Worm (Caenorhabditis elegans) whole organism, young adult: ENCODE data around the gene clec-88.
A peak's percentile ranks its signal among the peaks of the same experiment; 100 is the strongest.

Experiments used
- F22D6.2 ChIP-seq: sonication (generic microtip); optimal IDR thresholded peaks from 2 replicates; lab custom pipeline; 2016; ENCODE audit warnings: mild to moderate bottlenecking, missing genetic modification characterization, missing compliant biosample characterization
- F23B12.7 ChIP-seq: sonication (generic microtip); optimal IDR thresholded peaks from 2 replicates; lab custom pipeline; 2017; ENCODE audit warnings: missing genetic modification characterization, mild to moderate bottlenecking, missing compliant biosample characterization, antibody characterized with exemption, moderate library complexity; ENCODE audit not compliant: insufficient read depth
- F37B4.10 ChIP-seq: fragments of 200-800 bp; sonication (Bioruptor generic); IDR thresholded peaks from 2 replicates; pipeline ENCODE4 v1.3.6; 2022; ENCODE audit warnings: missing genetic modification characterization, missing compliant biosample characterization
- F57A8.1 ChIP-seq: fragments of 200-800 bp; sonication (Bioruptor generic); optimal IDR thresholded peaks from 2 replicates; lab custom pipeline; 2018; ENCODE audit warnings: mild to moderate bottlenecking, missing genetic modification characterization, moderate library complexity, missing compliant biosample characterization
- Y67H2A.10 ChIP-seq: fragments of 200-800 bp; sonication (Bioruptor generic); conservative IDR thresholded peaks from 2 replicates; pipeline ENCODE4 v1.3.6; 2022; ENCODE audit warnings: missing genetic modification reagents, missing genetic modification characterization, missing compliant biosample characterization
- Y79H2A.3 ChIP-seq: fragments of 200-800 bp; sonication (Bioruptor generic); conservative IDR thresholded peaks from 2 replicates; pipeline ENCODE4 v1.3.6; 2022; ENCODE audit warnings: missing genetic modification reagents, missing genetic modification characterization, missing compliant biosample characterization
- aptf-3 ChIP-seq: fragments of 200-800 bp; sonication (Bioruptor generic); IDR thresholded peaks from 2 replicates; pipeline ENCODE4 v1.3.6; 2022; ENCODE audit warnings: missing genetic modification characterization, missing compliant biosample characterization
- atf-7 ChIP-seq: sonication (generic microtip); optimal IDR thresholded peaks from 2 replicates; lab custom pipeline; 2017; ENCODE audit warnings: mild to moderate bottlenecking, missing genetic modification characterization, missing compliant biosample characterization
- athp-1 ChIP-seq: sonication (generic microtip); optimal IDR thresholded peaks from 2 replicates; lab custom pipeline; 2017; ENCODE audit warnings: mild to moderate bottlenecking, missing genetic modification characterization, missing compliant biosample characterization
- bed-2 ChIP-seq: fragments of 200-800 bp; sonication (Bioruptor generic); IDR thresholded peaks from 2 replicates; pipeline ENCODE4 v1.3.6; 2022; ENCODE audit warnings: missing genetic modification reagents, missing genetic modification characterization, missing compliant biosample characterization
- ccch-3 ChIP-seq: fragments of 200-800 bp; sonication (Bioruptor generic); optimal IDR thresholded peaks from 2 replicates; lab custom pipeline; 2018; ENCODE audit warnings: mild to moderate bottlenecking, missing genetic modification characterization, missing compliant biosample characterization
- cebp-1 ChIP-seq, 2 experiments: fragments of 200-800 bp in 1 of 2; sonication (Bioruptor generic) in 1 of 2; sonication (generic microtip) in 1 of 2; IDR thresholded peaks in 1 of 2; optimal IDR thresholded peaks in 1 of 2; 2 replicates each; pipeline versions ENCODE4 v1.3.6 to Lab custom; 2017 to 2022; ENCODE audit warnings: missing compliant biosample characterization in 2 of 2, missing genetic modification characterization in 2 of 2, mild to moderate bottlenecking in 1 of 2, missing genetic modification reagents in 1 of 2, moderate library complexity in 1 of 2
- dpff-1 ChIP-seq: sonication (generic microtip); optimal IDR thresholded peaks from 2 replicates; lab custom pipeline; 2017; ENCODE audit warnings: mild to moderate bottlenecking, missing genetic modification characterization, missing compliant biosample characterization
- gei-17 ChIP-seq: fragments of 200-800 bp; sonication (Bioruptor generic); optimal IDR thresholded peaks from 2 replicates; lab custom pipeline; 2018; ENCODE audit warnings: mild to moderate bottlenecking, missing genetic modification characterization, missing compliant biosample characterization
- him-1 ChIP-seq: sonication (generic microtip); optimal IDR thresholded peaks from 2 replicates; lab custom pipeline; 2016; ENCODE audit warnings: missing genotype, missing genetic modification reagents, missing genetic modification characterization, missing compliant biosample characterization
- hsf-1 ChIP-seq: fragments of 200-800 bp; sonication (Bioruptor generic); IDR thresholded peaks from 2 replicates; pipeline ENCODE4 v1.3.6; 2022; ENCODE audit warnings: missing genetic modification reagents, missing genetic modification characterization, missing compliant biosample characterization
- let-526 ChIP-seq: fragments of 200-800 bp; sonication (Bioruptor generic); IDR thresholded peaks from 2 replicates; pipeline ENCODE4 v1.3.6; 2022; ENCODE audit warnings: missing genetic modification reagents, missing genetic modification characterization, missing compliant biosample characterization
- let-607 ChIP-seq, 2 experiments: fragments of 200-800 bp in 1 of 2; sonication (Bioruptor generic) in 1 of 2; sonication (generic microtip) in 1 of 2; optimal IDR thresholded peaks; 2 replicates each; lab custom pipeline; 2016 to 2018; ENCODE audit warnings: mild to moderate bottlenecking in 2 of 2, missing compliant biosample characterization in 2 of 2, missing genetic modification characterization in 2 of 2, moderate library complexity in 2 of 2, missing genotype in 1 of 2
- madf-3 ChIP-seq: fragments of 200-800 bp; sonication (Bioruptor generic); IDR thresholded peaks from 2 replicates; pipeline ENCODE4 v1.3.6; 2022; ENCODE audit warnings: missing genetic modification reagents, missing genetic modification characterization, missing compliant biosample characterization
- madf-6 ChIP-seq: fragments of 200-800 bp; sonication (Bioruptor generic); IDR thresholded peaks from 2 replicates; pipeline ENCODE4 v1.3.6; 2022; ENCODE audit warnings: missing genetic modification reagents, missing genetic modification characterization, missing compliant biosample characterization
- madf-8 ChIP-seq: fragments of 200-800 bp; sonication (Bioruptor generic); conservative IDR thresholded peaks from 2 replicates; pipeline ENCODE4 v1.3.6; 2022; ENCODE audit warnings: missing genetic modification reagents, missing genetic modification characterization, missing compliant biosample characterization
- mes-4 ChIP-seq: sonication (generic microtip); optimal IDR thresholded peaks from 2 replicates; lab custom pipeline; 2016; ENCODE audit warnings: missing genotype, missing genetic modification characterization, missing compliant biosample characterization
- nhr-120 ChIP-seq: fragments of 200-800 bp; sonication (Bioruptor generic); IDR thresholded peaks from 2 replicates; pipeline ENCODE4 v1.3.6; 2022; ENCODE audit warnings: missing genetic modification characterization, missing compliant biosample characterization
- nhr-27 ChIP-seq: fragments of 200-800 bp; sonication (Bioruptor generic); optimal IDR thresholded peaks from 2 replicates; lab custom pipeline; 2018; ENCODE audit warnings: mild to moderate bottlenecking, missing genetic modification characterization, moderate library complexity, missing compliant biosample characterization
- nhr-80 ChIP-seq: sonication (generic microtip); optimal IDR thresholded peaks from 2 replicates; lab custom pipeline; 2016; ENCODE audit warnings: missing genetic modification characterization, missing compliant biosample characterization
- rec-8 ChIP-seq, 2 experiments: sonication (generic microtip); optimal IDR thresholded peaks; 2 replicates each; lab custom pipeline; 2016; ENCODE audit warnings: mild to moderate bottlenecking in 2 of 2, missing genetic modification characterization in 2 of 2, missing genetic modification reagents in 2 of 2, missing genotype in 2 of 2, missing biosample characterization in 1 of 2, missing compliant biosample characterization in 1 of 2, moderate library complexity in 1 of 2
- sdz-38 ChIP-seq: sonication (generic microtip); optimal IDR thresholded peaks from 2 replicates; lab custom pipeline; 2016; ENCODE audit warnings: missing genotype, missing genetic modification characterization, missing compliant biosample characterization
- snpc-1.3 ChIP-seq: sonication (generic microtip); optimal IDR thresholded peaks from 2 replicates; lab custom pipeline; 2017; ENCODE audit warnings: missing genetic modification characterization, mild to moderate bottlenecking, missing compliant biosample characterization, antibody characterized with exemption, moderate library complexity, missing genotype, missing genetic modification reagents; ENCODE audit not compliant: insufficient read depth
- snpc-4 ChIP-seq, 5 experiments: fragments of 150-350 bp in 1 of 5; sonication (generic microtip) in 4 of 5; optimal IDR thresholded peaks; 2 replicates each; lab custom pipeline; 2014 to 2018; ENCODE audit warnings: missing genetic modification characterization in 5 of 5, missing biosample characterization in 3 of 5, antibody characterized with exemption in 2 of 5, mild to moderate bottlenecking in 2 of 5, missing compliant biosample characterization in 2 of 5, missing genotype in 2 of 5, moderate library complexity in 2 of 5, missing genetic modification reagents in 1 of 5
- somi-1 ChIP-seq: fragments of 200-800 bp; sonication (Bioruptor generic); optimal IDR thresholded peaks from 2 replicates; lab custom pipeline; 2018; ENCODE audit warnings: mild to moderate bottlenecking, missing genetic modification characterization, missing compliant biosample characterization
- tlf-1 ChIP-seq: fragments of 200-800 bp; sonication (Bioruptor generic); optimal IDR thresholded peaks from 2 replicates; lab custom pipeline; 2018; ENCODE audit warnings: mild to moderate bottlenecking, missing genetic modification characterization, missing compliant biosample characterization
- ztf-18 ChIP-seq: sonication (generic microtip); optimal IDR thresholded peaks from 2 replicates; lab custom pipeline; 2016; ENCODE audit warnings: missing genotype, mild to moderate bottlenecking, missing genetic modification characterization, missing compliant biosample characterization
- ztf-26 ChIP-seq: sonication (generic microtip); optimal IDR thresholded peaks from 2 replicates; lab custom pipeline; 2017; ENCODE audit warnings: missing genetic modification characterization, missing compliant biosample characterization

Gene clec-88

DNA sequence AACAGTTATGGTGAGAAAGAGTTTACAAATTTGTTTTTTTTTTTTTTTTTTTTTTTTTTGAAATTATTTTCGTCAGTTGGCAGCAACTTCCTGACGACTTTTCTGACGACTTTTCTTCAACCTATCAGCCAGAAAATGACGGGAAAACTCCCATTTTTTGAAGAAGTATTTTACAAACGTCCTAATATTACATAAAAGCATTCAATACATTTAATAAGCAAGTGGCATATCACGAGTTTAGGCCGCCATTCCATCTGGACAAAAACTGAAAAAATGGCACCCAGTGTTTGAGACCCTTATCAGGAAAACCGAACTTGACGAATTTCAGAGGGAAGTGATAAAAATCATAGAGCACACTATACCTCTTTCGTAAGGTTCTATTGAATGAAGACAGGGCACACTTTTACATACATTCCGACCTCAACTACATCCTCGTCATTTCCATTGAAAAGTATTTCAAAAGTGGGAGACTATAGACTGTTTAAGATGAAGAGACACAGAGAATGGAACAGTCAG is 30.7 kb upstream of the clec-88 start:
- TF ChIP-seq cebp-1 (GFP tag; IDR thresholded peaks at IDR 0.05; lab: Robert Waterston, UW) (no peak), cebp-1 (tag; optimal IDR thresholded peaks at IDR 0.05; lab: Kevin White, UChicago) (peak; percentile 25), nhr-80 (tag; lab: Kevin White, UChicago) (peak; percentile 62), mes-4 (no peak)
- TF ChIP-seq, all 124 proteins: peak for 2

DNA sequence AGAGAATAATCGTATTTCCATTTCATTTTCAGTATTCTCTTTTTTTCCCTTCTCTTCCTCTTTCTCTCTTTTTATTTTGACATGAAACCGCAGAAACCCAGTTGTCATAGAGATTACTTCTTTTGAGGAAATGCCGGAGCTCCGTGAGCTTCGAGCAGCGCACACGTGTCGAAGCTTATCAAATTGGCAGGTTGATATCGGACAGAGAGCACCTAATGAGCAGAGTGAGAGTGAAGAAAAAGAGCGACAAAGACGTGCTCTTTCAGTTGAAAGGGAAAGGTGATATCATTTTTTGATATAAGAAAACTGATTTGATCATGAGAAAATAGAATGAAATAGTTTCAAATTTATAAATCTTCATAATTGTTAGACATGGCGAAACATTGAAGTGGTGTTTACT is 30.2 kb upstream of the clec-88 start, which contains the start of gene C32D5.14:
Gene C32D5.14 (plus strand): TSS at position 131 of the 400 bp plus-strand sequence.
- TF ChIP-seq let-526 (GFP tag; lab: Robert Waterston, UW), result no peak
- peak; percentile 22 for TF ChIP-seq atf-7
- TF ChIP-seq nhr-80 (tag; lab: Kevin White, UChicago), result peak; percentile 61
- TF ChIP-seq snpc-1.3 (tag; lab: Kevin White, UChicago), result no peak
- peak; percentile 48 to 77 for TF ChIP-seq let-607 (tag; optimal IDR thresholded peaks at IDR 0.05; lab: Kevin White, UChicago)
- no peak for TF ChIP-seq bed-2

DNA sequence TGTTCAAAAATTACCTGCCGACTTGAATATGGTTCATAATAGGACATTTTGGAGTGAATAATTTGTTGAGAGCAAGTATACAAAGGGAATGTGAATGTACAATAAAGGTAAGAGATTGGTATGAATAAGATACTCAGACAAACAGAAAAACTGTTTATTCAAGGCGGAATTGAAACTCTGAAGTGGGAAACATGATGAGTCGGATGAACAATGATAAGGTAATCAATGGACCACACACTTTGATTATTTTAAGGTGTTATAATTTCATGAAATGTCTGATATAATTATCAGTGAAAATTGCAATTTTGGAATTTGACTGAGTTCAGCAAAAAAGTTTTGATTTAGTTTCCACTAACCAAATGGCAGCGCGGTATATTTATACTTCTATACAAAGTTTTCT is 26.0 kb upstream of the clec-88 start:
- TF ChIP-seq Y79H2A.3, result no peak
- no peak for TF ChIP-seq ccch-3 (GFP tag; lab: Kevin White, UChicago)
- TF ChIP-seq him-1 (tag; lab: Kevin White, UChicago), result no peak
- TF ChIP-seq sdz-38 (tag; lab: Kevin White, UChicago), result no peak
- no peak for TF ChIP-seq F57A8.1
- TF ChIP-seq gei-17 (GFP tag; lab: Kevin White, UChicago), result no peak
- TF ChIP-seq dpff-1 (tag; lab: Kevin White, UChicago), result no peak
- TF ChIP-seq rec-8 (tag; optimal IDR thresholded peaks at IDR 0.05; lab: Kevin White, UChicago), result no peak
- TF ChIP-seq tlf-1 (GFP tag; lab: Kevin White, UChicago), result no peak
- TF ChIP-seq athp-1 (tag; lab: Kevin White, UChicago), result no peak
- no peak for TF ChIP-seq nhr-120 (GFP tag; lab: Robert Waterston, UW)
- TF ChIP-seq Y67H2A.10 (GFP tag; lab: Robert Waterston, UW), result no peak
- no peak for TF ChIP-seq madf-3 (GFP tag; lab: Robert Waterston, UW)
- TF ChIP-seq F37B4.10, result no peak

DNA sequence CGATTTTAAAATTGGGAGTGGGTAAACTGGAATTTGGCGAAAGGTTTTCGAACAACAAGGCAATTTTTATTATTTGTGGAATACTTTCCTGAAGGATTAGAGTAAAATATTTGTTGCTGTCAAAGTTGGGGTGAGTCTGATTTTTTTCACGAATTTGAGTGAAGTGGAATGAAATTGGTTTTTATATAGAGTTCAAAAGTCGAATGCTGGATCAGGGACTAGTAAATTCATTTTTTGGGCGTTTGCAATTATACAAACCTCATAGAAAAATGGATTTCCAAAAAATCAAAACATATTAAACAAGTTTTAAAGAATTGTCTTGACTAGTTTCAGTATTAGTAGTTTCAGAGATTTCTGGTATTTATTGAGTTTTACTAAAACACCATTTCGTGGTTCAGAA is 25.6 kb upstream of the clec-88 start, which contains the start of gene C32D5.7:
Gene C32D5.7 (minus strand): TSS at position 101 of the 400 bp plus-strand sequence.
- TF ChIP-seq ztf-18, result no peak

DNA sequence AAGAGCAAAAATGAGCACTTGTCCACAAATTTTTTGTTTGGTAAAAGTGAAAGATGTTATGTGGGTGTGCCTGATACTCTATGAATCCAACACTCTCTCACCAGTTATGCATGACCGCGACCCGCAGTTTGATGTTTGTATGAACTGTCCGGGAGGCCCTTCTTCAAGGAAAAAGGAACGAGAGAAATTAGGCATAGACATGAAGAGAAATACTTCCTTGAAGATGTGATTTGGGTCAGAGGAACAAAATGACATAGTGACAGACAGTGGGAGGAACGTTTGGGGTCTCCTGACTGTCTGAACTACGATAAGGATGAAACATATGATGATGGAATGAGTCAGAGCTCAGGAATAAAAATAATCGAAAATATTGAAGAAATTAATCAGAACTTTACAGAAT is 24.4 kb upstream of the clec-88 start:
- TF ChIP-seq somi-1 (GFP tag; lab: Kevin White, UChicago), result no peak
- TF ChIP-seq F22D6.2 (tag; lab: Kevin White, UChicago), result no peak
- TF ChIP-seq nhr-27, result no peak
- TF ChIP-seq madf-8 (GFP tag; lab: Robert Waterston, UW), result no peak
- no peak for TF ChIP-seq aptf-3
- no peak for TF ChIP-seq cebp-1 (GFP tag; IDR thresholded peaks at IDR 0.05; lab: Robert Waterston, UW)
- no peak for TF ChIP-seq cebp-1 (tag; optimal IDR thresholded peaks at IDR 0.05; lab: Kevin White, UChicago)
- no peak for TF ChIP-seq madf-6 (GFP tag; lab: Robert Waterston, UW)
- TF ChIP-seq atf-7, result no peak
- no peak for TF ChIP-seq hsf-1
- TF ChIP-seq snpc-4 (GFP tag; optimal IDR thresholded peaks at IDR 0.05; lab: Kevin White, UChicago), result no peak
- no peak for TF ChIP-seq snpc-4 (tag; optimal IDR thresholded peaks at IDR 0.05; lab: Kevin White, UChicago)
- no peak for TF ChIP-seq F37B4.10
- TF ChIP-seq ztf-26 (tag; lab: Kevin White, UChicago), result no peak
- TF ChIP-seq F23B12.7 (tag; lab: Kevin White, UChicago), result no peak
- TF ChIP-seq Y67H2A.10 (GFP tag; lab: Robert Waterston, UW), result no peak
